Worm (Caenorhabditis elegans) whole organism, early embryonic: ENCODE data around the gene tgt-1.
A peak's percentile ranks its signal among the peaks of the same experiment; 100 is the strongest.

Source experiments
- B0310.2 ChIP-seq: sonication (generic microtip); optimal IDR thresholded peaks from 2 replicates; lab custom pipeline; 2016; ENCODE audit warnings: mild to moderate bottlenecking, missing genetic modification characterization, missing compliant biosample characterization
- F13C5.2 ChIP-seq: sonication (generic microtip); optimal IDR thresholded peaks from 2 replicates; lab custom pipeline; 2017; ENCODE audit warnings: mild to moderate bottlenecking, missing genetic modification characterization, inconsistent platforms, missing compliant biosample characterization
- aly-1 ChIP-seq: sonication (generic microtip); optimal IDR thresholded peaks from 2 replicates; lab custom pipeline; 2016; ENCODE audit warnings: missing genetic modification characterization, missing compliant biosample characterization
- ama-1 ChIP-seq: fragments of 150-350 bp; optimal IDR thresholded peaks from 2 replicates; lab custom pipeline; 2014
- ceh-13 ChIP-seq: fragments of 200-800 bp; sonication (Bioruptor generic); optimal IDR thresholded peaks from 2 replicates; lab custom pipeline; 2018; ENCODE audit warnings: mild to moderate bottlenecking, missing genetic modification characterization, missing compliant biosample characterization
- ceh-36 ChIP-seq: sonication (generic microtip); optimal IDR thresholded peaks from 2 replicates; lab custom pipeline; 2016; ENCODE audit warnings: missing genetic modification characterization, inconsistent platforms, missing compliant biosample characterization
- ets-7 ChIP-seq: sonication (generic microtip); optimal IDR thresholded peaks from 2 replicates; lab custom pipeline; 2016; ENCODE audit warnings: missing genotype, missing genetic modification characterization, missing compliant biosample characterization
- flt-1 ChIP-seq: fragments of 200-800 bp; sonication (Bioruptor generic); IDR thresholded peaks from 2 replicates; pipeline ENCODE4 v1.3.6; 2022; ENCODE audit warnings: missing genetic modification characterization, missing compliant biosample characterization
- hmbx-1 ChIP-seq: sonication (generic microtip); optimal IDR thresholded peaks from 2 replicates; lab custom pipeline; 2016; ENCODE audit warnings: mild to moderate bottlenecking, missing genetic modification characterization, missing compliant biosample characterization
- hmg-4 ChIP-seq: fragments of 200-800 bp; sonication (Bioruptor generic); optimal IDR thresholded peaks from 2 replicates; lab custom pipeline; 2018; ENCODE audit warnings: mild to moderate bottlenecking, missing genetic modification characterization, missing compliant biosample characterization
- hnd-1 ChIP-seq: sonication (generic microtip); optimal IDR thresholded peaks from 2 replicates; lab custom pipeline; 2016; ENCODE audit warnings: missing genetic modification characterization, missing compliant biosample characterization
- pes-1 ChIP-seq: fragments of 200-800 bp; sonication (Bioruptor generic); IDR thresholded peaks from 2 replicates; pipeline ENCODE4 v1.3.6; 2022; ENCODE audit warnings: missing genetic modification reagents, missing genetic modification characterization, missing compliant biosample characterization
- scrt-1 ChIP-seq: fragments of 200-800 bp; sonication (Bioruptor generic); IDR thresholded peaks from 2 replicates; pipeline ENCODE4 v1.3.6; 2022; ENCODE audit warnings: missing genetic modification characterization, missing compliant biosample characterization
- sea-1 ChIP-seq: fragments of 200-800 bp; sonication (Bioruptor generic); conservative IDR thresholded peaks from 2 replicates; pipeline ENCODE4 v1.3.6; 2022; ENCODE audit warnings: missing genetic modification characterization, missing compliant biosample characterization
- tbx-11 ChIP-seq: fragments of 200-800 bp; sonication (Bioruptor generic); IDR thresholded peaks from 2 replicates; pipeline ENCODE4 v1.3.6; 2022; ENCODE audit warnings: missing genetic modification characterization, missing compliant biosample characterization
- tbx-37 ChIP-seq: fragments of 200-800 bp; sonication (Bioruptor generic); conservative IDR thresholded peaks from 2 replicates; pipeline ENCODE4 v1.3.6; 2022; ENCODE audit warnings: missing genetic modification reagents, missing genetic modification characterization, missing compliant biosample characterization
- tra-4 ChIP-seq: sonication (generic microtip); optimal IDR thresholded peaks from 2 replicates; lab custom pipeline; 2017; ENCODE audit warnings: missing genetic modification characterization, missing compliant biosample characterization

The tgt-1 gene

ce11 chrIV:11961485-11962255 lies 2.1 kb upstream of the tgt-1 start, which contains the start of gene ZK829.7:
ZK829.7 (minus strand) TSS chrIV:11961535.
- no peak for TF ChIP-seq ceh-36 (tag; lab: Kevin White, UChicago)
- peak; percentile 42; the same call in 1 of the 2 replicates for TF ChIP-seq flt-1 (GFP tag; lab: Robert Waterston, UW)

ce11 chrIV:11957074-11957473 lies 2.5 kb downstream of the tgt-1 start:
- no peak for TF ChIP-seq tbx-37 (GFP tag; lab: Robert Waterston, UW)
- no peak for TF ChIP-seq hmbx-1 (tag; lab: Kevin White, UChicago)
- no peak for TF ChIP-seq tbx-11 (GFP tag; lab: Robert Waterston, UW)
- no peak for TF ChIP-seq hnd-1 (tag; lab: Kevin White, UChicago)
- TF ChIP-seq F13C5.2 (tag; lab: Kevin White, UChicago), result no peak
- TF ChIP-seq flt-1 (GFP tag; lab: Robert Waterston, UW), result no peak
- TF ChIP-seq tra-4 (tag; lab: Kevin White, UChicago), result no peak
- TF ChIP-seq ceh-36 (tag; lab: Kevin White, UChicago), result no peak
- no peak for TF ChIP-seq hmg-4 (GFP tag; lab: Kevin White, UChicago)
- TF ChIP-seq scrt-1 (GFP tag; lab: Robert Waterston, UW), result no peak
- TF ChIP-seq ceh-13 (GFP tag; lab: Kevin White, UChicago), result no peak
- no peak for TF ChIP-seq B0310.2 (tag; lab: Kevin White, UChicago)
- no peak for TF ChIP-seq aly-1 (tag; lab: Kevin White, UChicago)
- no peak for TF ChIP-seq pes-1 (GFP tag; lab: Robert Waterston, UW)
- no peak for TF ChIP-seq sea-1 (GFP tag; lab: Robert Waterston, UW)
- TF ChIP-seq ets-7 (tag; lab: Kevin White, UChicago), result no peak
- no peak for TF ChIP-seq ama-1 (lab: Kevin White, UChicago)

ce11 chrIV:11956387-11956786 lies 3.2 kb downstream of the tgt-1 start:
- no peak for TF ChIP-seq tbx-11 (GFP tag; lab: Robert Waterston, UW)
- TF ChIP-seq hmg-4 (GFP tag; lab: Kevin White, UChicago), result no peak
- no peak for TF ChIP-seq flt-1 (GFP tag; lab: Robert Waterston, UW)

- TF ChIP-seq ets-7 (tag; lab: Kevin White, UChicago), result no peak
- TF ChIP-seq hmg-4 (GFP tag; lab: Kevin White, UChicago), result no peak
- no peak for TF ChIP-seq tbx-11 (GFP tag; lab: Robert Waterston, UW)
- no peak for TF ChIP-seq aly-1 (tag; lab: Kevin White, UChicago)
- TF ChIP-seq tra-4 (tag; lab: Kevin White, UChicago), result no peak
- no peak for TF ChIP-seq flt-1 (GFP tag; lab: Robert Waterston, UW)
- no peak for TF ChIP-seq hmbx-1 (tag; lab: Kevin White, UChicago)
- no peak for TF ChIP-seq scrt-1 (GFP tag; lab: Robert Waterston, UW)
- no peak for TF ChIP-seq B0310.2 (tag; lab: Kevin White, UChicago)
- no peak for TF ChIP-seq ceh-36 (tag; lab: Kevin White, UChicago)
- no peak for TF ChIP-seq pes-1 (GFP tag; lab: Robert Waterston, UW)
- TF ChIP-seq ceh-13 (GFP tag; lab: Kevin White, UChicago), result no peak
- no peak for TF ChIP-seq ama-1 (lab: Kevin White, UChicago)
- TF ChIP-seq tbx-37 (GFP tag; lab: Robert Waterston, UW), result no peak
Observed at ce11 chrIV:11955592-11955991, 4.0 kb downstream of the tgt-1 start.

ce11 chrIV:11952612-11953299 lies 6.8 kb downstream of the tgt-1 start, which contains the start of gene gdh-1:
gdh-1 (plus strand) TSS chrIV:11953249.
- TF ChIP-seq hmg-4 (GFP tag; lab: Kevin White, UChicago), result no peak
- TF ChIP-seq tbx-37 (GFP tag; lab: Robert Waterston, UW), result no peak
- no peak for TF ChIP-seq tra-4 (tag; lab: Kevin White, UChicago)
- no peak for TF ChIP-seq hmbx-1 (tag; lab: Kevin White, UChicago)
- no peak for TF ChIP-seq ceh-13 (GFP tag; lab: Kevin White, UChicago)
- no peak for TF ChIP-seq ceh-36 (tag; lab: Kevin White, UChicago)
- no peak for TF ChIP-seq hnd-1 (tag; lab: Kevin White, UChicago)
- TF ChIP-seq flt-1 (GFP tag; lab: Robert Waterston, UW), result no peak
- no peak for TF ChIP-seq ama-1 (lab: Kevin White, UChicago)
- TF ChIP-seq scrt-1 (GFP tag; lab: Robert Waterston, UW), result no peak
- no peak for TF ChIP-seq ets-7 (tag; lab: Kevin White, UChicago)
- TF ChIP-seq B0310.2 (tag; lab: Kevin White, UChicago), result no peak
- TF ChIP-seq F13C5.2 (tag; lab: Kevin White, UChicago), result no peak

ce11 chrIV:11950270-11950669 lies 9.3 kb downstream of the tgt-1 start, which contains the start of gene tbx-36:
tbx-36 (plus strand) TSS chrIV:11950570.
- TF ChIP-seq tbx-37 (GFP tag; lab: Robert Waterston, UW), result no peak

- TF ChIP-seq hmbx-1 (tag; lab: Kevin White, UChicago), result no peak
- no peak for TF ChIP-seq tbx-37 (GFP tag; lab: Robert Waterston, UW)
- TF ChIP-seq sea-1 (GFP tag; lab: Robert Waterston, UW), result no peak
- no peak for TF ChIP-seq ets-7 (tag; lab: Kevin White, UChicago)
- TF ChIP-seq pes-1 (GFP tag; lab: Robert Waterston, UW), result no peak
- TF ChIP-seq tra-4 (tag; lab: Kevin White, UChicago), result no peak
- no peak for TF ChIP-seq tbx-11 (GFP tag; lab: Robert Waterston, UW)
- TF ChIP-seq scrt-1 (GFP tag; lab: Robert Waterston, UW), result no peak
- no peak for TF ChIP-seq ceh-13 (GFP tag; lab: Kevin White, UChicago)
- no peak for TF ChIP-seq ceh-36 (tag; lab: Kevin White, UChicago)
- no peak for TF ChIP-seq B0310.2 (tag; lab: Kevin White, UChicago)
- no peak for TF ChIP-seq aly-1 (tag; lab: Kevin White, UChicago)
- no peak for TF ChIP-seq F13C5.2 (tag; lab: Kevin White, UChicago)
- TF ChIP-seq hmg-4 (GFP tag; lab: Kevin White, UChicago), result no peak
- no peak for TF ChIP-seq ama-1 (lab: Kevin White, UChicago)
- TF ChIP-seq flt-1 (GFP tag; lab: Robert Waterston, UW), result no peak
- TF ChIP-seq hnd-1 (tag; lab: Kevin White, UChicago), result no peak
Observed at ce11 chrIV:11949717-11950116, 9.9 kb downstream of the tgt-1 start, which contains the start of gene hdl-1. hdl-1 (minus strand) TSS chrIV:11949817.
